Worm (Caenorhabditis elegans): Measurements from ENCODE around the gene F20C5.5.

DNA sequence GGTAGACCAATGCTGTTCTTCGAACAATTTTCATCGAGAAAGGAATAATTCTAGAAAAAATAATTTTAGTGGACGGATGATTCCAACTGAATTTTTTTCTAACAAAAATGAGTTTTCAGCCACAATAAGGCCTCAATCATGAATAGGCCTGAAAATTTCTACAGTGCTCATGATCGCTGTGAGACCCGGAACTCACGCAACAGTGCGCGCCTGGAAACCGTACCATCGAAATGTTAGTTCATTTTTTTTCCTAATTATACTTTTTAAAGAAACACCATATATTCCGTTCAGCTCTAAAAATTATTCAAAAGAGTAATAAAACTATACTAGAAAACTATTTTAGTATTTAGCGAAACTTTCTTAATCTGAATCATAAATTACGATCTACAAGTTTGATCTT, 44.5 kb downstream of the F20C5.5 start:
- TF ChIP-seq unc-62 (GFP tag; optimal IDR thresholded peaks at IDR 0.05) = no peak
- no peak for TF ChIP-seq pha-4 (tag; optimal IDR thresholded peaks at IDR 0.05)
- no peak for TF ChIP-seq ceh-82 (tag; optimal IDR thresholded peaks at IDR 0.05)
- TF ChIP-seq zag-1 (tag; optimal IDR thresholded peaks at IDR 0.05) = no peak
- TF ChIP-seq ama-1 (optimal IDR thresholded peaks at IDR 0.05) = no peak
- no peak for TF ChIP-seq aly-2 (tag; optimal IDR thresholded peaks at IDR 0.05)
- no peak for TF ChIP-seq nhr-12 (tag; optimal IDR thresholded peaks at IDR 0.05)
- no peak for TF ChIP-seq egl-27 (tag; optimal IDR thresholded peaks at IDR 0.05)
- no peak for TF ChIP-seq fkh-2 (tag; optimal IDR thresholded peaks at IDR 0.05)
- no peak for TF ChIP-seq sea-2 (GFP tag; optimal IDR thresholded peaks at IDR 0.05)
- no peak for TF ChIP-seq fkh-10 (GFP tag; optimal IDR thresholded peaks at IDR 0.05)
- TF ChIP-seq daf-12 (tag; optimal IDR thresholded peaks at IDR 0.05) = no peak
- TF ChIP-seq lin-15B (tag; optimal IDR thresholded peaks at IDR 0.05) = no peak
- no peak for TF ChIP-seq nhr-77 (tag; optimal IDR thresholded peaks at IDR 0.05)

Measured in whole organism, L3 larva.